Worm (Caenorhabditis elegans): ENCODE measurements around the gene nmat-1.

DNA sequence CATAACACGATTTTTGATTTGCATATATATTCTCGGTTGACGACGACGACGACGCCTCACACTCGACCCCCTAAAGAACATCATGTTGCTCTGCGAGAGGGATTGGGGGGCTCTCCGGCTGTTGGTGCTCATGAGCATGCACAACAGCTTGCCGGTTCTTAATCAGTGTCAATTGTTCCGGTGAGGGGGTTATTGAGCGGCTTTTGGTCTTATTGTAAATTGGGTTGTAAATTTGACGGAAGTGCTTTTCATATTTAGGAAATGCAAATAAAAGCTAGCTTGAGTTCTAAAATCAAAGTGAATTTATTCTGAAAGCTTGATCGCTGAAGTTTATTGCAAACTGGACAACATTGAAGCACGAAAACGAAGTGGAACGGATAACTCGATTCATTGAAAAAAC lies 20.1 kb upstream of the nmat-1 start:
- TF ChIP-seq mec-3 (tag; optimal IDR thresholded peaks at IDR 0.05; ENCODE audit: borderline replicate concordance) (no peak), ceh-24 (tag; optimal IDR thresholded peaks at IDR 0.05) (no peak), npax-4 (tag; optimal IDR thresholded peaks at IDR 0.05) (no peak)
